Worm (Caenorhabditis elegans) whole organism, L2 larva: ENCODE results near the gene nhr-241.

ENCODE experiments used
- R02D3.7 ChIP-seq: fragments of 150-350 bp; optimal IDR thresholded peaks from 2 replicates; lab custom pipeline; 2014; ENCODE audit warnings: missing biosample characterization, missing genetic modification characterization
- Y55F3AM.14 ChIP-seq: fragments of 200-800 bp; sonication (Bioruptor generic); optimal IDR thresholded peaks from 2 replicates; lab custom pipeline; 2018; ENCODE audit warnings: mild to moderate bottlenecking, missing genetic modification characterization, missing compliant biosample characterization
- ZK546.5 ChIP-seq: sonication (generic microtip); optimal IDR thresholded peaks from 2 replicates; lab custom pipeline; 2017; ENCODE audit warnings: missing biosample characterization, missing genetic modification characterization
- ceh-82 ChIP-seq: fragments of 150-350 bp; optimal IDR thresholded peaks from 2 replicates; lab custom pipeline; 2014; ENCODE audit warnings: missing biosample characterization, missing genetic modification characterization
- crh-2 ChIP-seq: sonication (generic microtip); optimal IDR thresholded peaks from 2 replicates; lab custom pipeline; 2017; ENCODE audit warnings: missing biosample characterization, missing genetic modification characterization
- dmd-4 ChIP-seq: sonication (generic microtip); optimal IDR thresholded peaks from 2 replicates; lab custom pipeline; 2017; ENCODE audit warnings: missing biosample characterization, missing genetic modification characterization
- elt-1 ChIP-seq: fragments of 150-350 bp; optimal IDR thresholded peaks from 2 replicates; lab custom pipeline; 2014; ENCODE audit warnings: missing biosample characterization, missing genetic modification characterization
- lin-13 ChIP-seq: fragments of 150-350 bp; optimal IDR thresholded peaks from 2 replicates; lab custom pipeline; 2014; ENCODE audit warnings: missing biosample characterization, missing genetic modification reagents, missing genetic modification characterization
- sma-9 ChIP-seq, 2 experiments: fragments of 150-350 bp in 1 of 2; sonication (generic microtip) in 1 of 2; optimal IDR thresholded peaks; 2 replicates each; lab custom pipeline; 2014 to 2016; ENCODE audit warnings: missing genetic modification characterization in 2 of 2, mild to moderate bottlenecking in 1 of 2, missing biosample characterization in 1 of 2, missing compliant biosample characterization in 1 of 2, missing genetic modification reagents in 1 of 2, moderate library complexity in 1 of 2

The nhr-241 gene

ce11 chrV:18750445-18750844, 51.2 kb downstream of the nhr-241 start, which contains the start of the genes F11D11.21 and F11D11.12:
Gene F11D11.21, minus strand, starts transcription at chrV:18750545.
Gene F11D11.12, minus strand, starts transcription at chrV:18750682.
- no peak for TF ChIP-seq ceh-82 (tag; lab: Kevin White, UChicago)
- no peak for TF ChIP-seq R02D3.7 (tag; lab: Kevin White, UChicago)
- no peak for TF ChIP-seq lin-13 (GFP tag; lab: Kevin White, UChicago)
- TF ChIP-seq elt-1 (tag; lab: Kevin White, UChicago) = no peak
- no peak for TF ChIP-seq sma-9 (GFP tag; optimal IDR thresholded peaks at IDR 0.05; lab: Kevin White, UChicago)
- TF ChIP-seq sma-9 (tag; optimal IDR thresholded peaks at IDR 0.05; lab: Kevin White, UChicago) = no peak
- no peak for TF ChIP-seq Y55F3AM.14
- no peak for TF ChIP-seq dmd-4 (tag; lab: Kevin White, UChicago)
- TF ChIP-seq crh-2 = no peak
- no peak for TF ChIP-seq ZK546.5
